Fruit fly (Drosophila melanogaster) whole organism, wandering third instar larva: ENCODE data around the gene rdhB.
A peak's percentile ranks its signal among the peaks of the same experiment; 100 is the strongest.

Experiments
- Abd-B ChIP-seq: fragments of >200 bp; optimal IDR thresholded peaks from 2 replicates; lab custom pipeline; 2017; ENCODE audit warnings: missing biosample characterization, missing genetic modification characterization
- CG9705 ChIP-seq: fragments of 200-800 bp; sonication (Bioruptor generic); optimal IDR thresholded peaks from 2 replicates; lab custom pipeline; 2018; ENCODE audit warnings: missing biosample characterization, mild to moderate bottlenecking, missing genetic modification characterization
- Dif ChIP-seq: fragments of 200-275, 200-300 bp; sonication (Bioruptor generic); optimal IDR thresholded peaks from 2 replicates; lab custom pipeline; 2018; ENCODE audit warnings: missing biosample characterization, missing genetic modification characterization; ENCODE audit not compliant: partially characterized antibody
- GATAd ChIP-seq: sonication (Bioruptor generic); optimal IDR thresholded peaks from 2 replicates; lab custom pipeline; 2016; ENCODE audit warnings: missing biosample characterization, missing genetic modification characterization
- HLH106 ChIP-seq: fragments of 200-800 bp; optimal IDR thresholded peaks from 3 replicates; lab custom pipeline; 2019; ENCODE audit warnings: missing biosample characterization, mild to moderate bottlenecking, missing genetic modification characterization, moderate library complexity
- Hnf4 ChIP-seq: fragments of 200-800 bp; sonication (Bioruptor generic); optimal IDR thresholded peaks from 2 replicates; lab custom pipeline; 2016; ENCODE audit warnings: missing biosample characterization, mild to moderate bottlenecking, missing genetic modification characterization
- Hr78 ChIP-seq: fragments of >200 bp; optimal IDR thresholded peaks from 2 replicates; lab custom pipeline; 2017; ENCODE audit warnings: missing biosample characterization, missing genetic modification characterization
- Hr83 ChIP-seq: fragments of 200-300 bp; sonication (Bioruptor generic); optimal IDR thresholded peaks from 2 replicates; lab custom pipeline; 2016; ENCODE audit warnings: missing biosample characterization, mild to moderate bottlenecking, missing genetic modification characterization, moderate library complexity; ENCODE audit not compliant: poor library complexity, severe bottlenecking
- Jra ChIP-seq: sonication (Bioruptor generic); optimal IDR thresholded peaks from 2 replicates; lab custom pipeline; 2016; ENCODE audit warnings: missing biosample characterization, missing genetic modification characterization
- Mio ChIP-seq: sonication (Bioruptor generic); optimal IDR thresholded peaks from 2 replicates; lab custom pipeline; 2016; ENCODE audit warnings: missing biosample characterization, missing genetic modification characterization
- Myc ChIP-seq: fragments of >200 bp; optimal IDR thresholded peaks from 2 replicates; lab custom pipeline; 2017
- N ChIP-seq: fragments of >200 bp; optimal IDR thresholded peaks from 2 replicates; lab custom pipeline; 2018; ENCODE audit warnings: missing biosample characterization, missing external identifiers, missing genetic modification characterization
- Rel ChIP-seq, 2 experiments: fragments of 200-800 bp; sonication (Bioruptor generic) in 1 of 2; optimal IDR thresholded peaks; 2 replicates in 1 of 2; 3 replicates in 1 of 2; lab custom pipeline; 2016 to 2019; ENCODE audit warnings: mild to moderate bottlenecking in 2 of 2, missing biosample characterization in 2 of 2, missing genetic modification characterization in 2 of 2, moderate library complexity in 1 of 2
- Sp1 ChIP-seq: fragments of 200-800 bp; sonication (Bioruptor generic); optimal IDR thresholded peaks from 3 replicates; lab custom pipeline; 2019; ENCODE audit warnings: missing biosample characterization, mild to moderate bottlenecking, missing genetic modification characterization, moderate library complexity
- br ChIP-seq: fragments of 200-800 bp; sonication (Bioruptor generic); optimal IDR thresholded peaks from 2 replicates; lab custom pipeline; 2016; ENCODE audit warnings: missing biosample characterization, missing genetic modification characterization
- brk ChIP-seq: fragments of 200-800 bp; sonication (Bioruptor generic); optimal IDR thresholded peaks from 2 replicates; lab custom pipeline; 2016; ENCODE audit warnings: missing biosample characterization, mild to moderate bottlenecking, missing genetic modification characterization
- dl ChIP-seq, 2 experiments: fragments of 175-275, 200-275 bp in 1 of 2; fragments of 200-275 bp in 1 of 2; sonication (Bioruptor generic); optimal IDR thresholded peaks; lab custom pipeline; 2018; ENCODE audit warnings: mild to moderate bottlenecking in 2 of 2, missing biosample characterization in 2 of 2, missing genetic modification characterization in 2 of 2, moderate library complexity in 2 of 2; ENCODE audit not compliant: partially characterized antibody in 2 of 2, insufficient read depth in 1 of 2
- dmrt93B ChIP-seq: fragments of 200-800 bp; sonication (Bioruptor generic); optimal IDR thresholded peaks from 2 replicates; lab custom pipeline; 2018; ENCODE audit warnings: missing biosample characterization, mild to moderate bottlenecking, missing genetic modification characterization
- dsf ChIP-seq: sonication (Bioruptor generic); optimal IDR thresholded peaks from 2 replicates; lab custom pipeline; 2016; ENCODE audit warnings: missing biosample characterization, missing genetic modification characterization, borderline replicate concordance
- foxo ChIP-seq, 2 experiments: fragments of 200-800 bp; sonication (Bioruptor generic); optimal IDR thresholded peaks; 2 replicates in 1 of 2; 3 replicates in 1 of 2; lab custom pipeline; 2016 to 2017; ENCODE audit warnings: missing biosample characterization in 2 of 2, missing genetic modification characterization in 2 of 2
- fru ChIP-seq: fragments of 200-800 bp; sonication (Bioruptor generic); optimal IDR thresholded peaks from 3 replicates; lab custom pipeline; 2016; ENCODE audit warnings: missing biosample characterization, mild to moderate bottlenecking, missing genetic modification characterization
- lola ChIP-seq: fragments of >200 bp; optimal IDR thresholded peaks from 2 replicates; lab custom pipeline; 2017; ENCODE audit warnings: missing biosample characterization, missing genetic modification characterization
- pan ChIP-seq: fragments of >200 bp; optimal IDR thresholded peaks from 2 replicates; lab custom pipeline; 2017
- psq ChIP-seq: fragments of 200-800 bp; sonication (Bioruptor generic); optimal IDR thresholded peaks from 3 replicates; lab custom pipeline; 2017; ENCODE audit warnings: missing biosample characterization, mild to moderate bottlenecking, missing genetic modification characterization, moderate library complexity
- rgr ChIP-seq: fragments of 200-800 bp; sonication (Bioruptor generic); optimal IDR thresholded peaks from 3 replicates; lab custom pipeline; 2016; ENCODE audit warnings: missing biosample characterization, mild to moderate bottlenecking, missing genetic modification characterization
- sage ChIP-seq: fragments of 200-800 bp; sonication (Bioruptor generic); optimal IDR thresholded peaks from 2 replicates; lab custom pipeline; 2016; ENCODE audit warnings: missing biosample characterization, mild to moderate bottlenecking, missing genetic modification characterization
- sv ChIP-seq: fragments of 200-800 bp; sonication (Bioruptor generic); optimal IDR thresholded peaks from 3 replicates; lab custom pipeline; 2016; ENCODE audit warnings: missing biosample characterization, missing genetic modification characterization
- tai ChIP-seq: sonication (Bioruptor generic); optimal IDR thresholded peaks from 2 replicates; lab custom pipeline; 2016; ENCODE audit warnings: missing biosample characterization, missing genetic modification characterization
- usp ChIP-seq: fragments of >200 bp; optimal IDR thresholded peaks from 2 replicates; lab custom pipeline; 2017; ENCODE audit warnings: missing biosample characterization, missing genetic modification characterization
- woc ChIP-seq: sonication (Bioruptor generic); optimal IDR thresholded peaks from 2 replicates; lab custom pipeline; 2016; ENCODE audit warnings: missing biosample characterization, mild to moderate bottlenecking, missing genetic modification characterization

Gene rdhB

DNA sequence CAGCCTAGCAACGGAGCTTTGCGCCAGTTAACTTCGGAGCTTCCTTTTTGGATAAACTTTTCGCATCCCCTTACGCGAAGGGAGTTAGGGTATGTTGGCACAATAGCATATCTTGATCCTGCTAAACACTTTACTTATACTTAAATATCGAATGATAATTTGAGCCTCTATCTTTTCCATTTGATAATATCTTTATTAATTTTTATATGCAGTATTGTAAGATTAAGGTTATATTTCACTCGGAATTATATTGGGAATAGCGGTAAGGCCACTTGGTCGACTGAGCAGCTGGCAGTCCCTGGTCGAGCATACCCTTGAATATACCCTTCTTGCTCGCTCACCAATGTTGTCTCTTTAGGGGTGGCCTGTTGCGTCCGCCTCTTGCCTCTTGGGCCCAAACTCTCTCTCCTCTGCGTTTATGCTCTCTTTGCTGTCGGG, 17.3 kb downstream of the rdhB start (continued):
- TF ChIP-seq dl (GFP tag; optimal IDR thresholded peaks at IDR 0.05; lab: Kevin White, UChicago; ENCODE audit: insufficient read depth in 1 of 2, partially characterized antibody in 2 of 2) (no peak), psq (GFP tag; lab: Kevin White, UChicago) (peak; percentile 67)

- TF ChIP-seq Jra (no peak), pan (lab: Kevin White, UChicago) (no peak), Mio (GFP tag; lab: Kevin White, UChicago) (no peak), sage (GFP tag; lab: Kevin White, UChicago) (no peak), dl (GFP tag; optimal IDR thresholded peaks at IDR 0.05; lab: Kevin White, UChicago; ENCODE audit: insufficient read depth in 1 of 2, partially characterized antibody in 2 of 2) (no peak), rgr (GFP tag; lab: Kevin White, UChicago) (no peak), dmrt93B (GFP tag; lab: Kevin White, UChicago) (no peak), psq (GFP tag; lab: Kevin White, UChicago) (no peak), Sp1 (no peak), dsf (GFP tag; lab: Kevin White, UChicago) (no peak), usp (GFP tag; lab: Kevin White, UChicago) (no peak), Myc (lab: Kevin White, UChicago) (no peak), fru (GFP tag; lab: Kevin White, UChicago) (no peak), Hr78 (no peak), HLH106 (tag; lab: Kevin White, UChicago) (no peak), woc (GFP tag; lab: Kevin White, UChicago) (no peak), foxo (GFP tag; optimal IDR thresholded peaks at IDR 0.05; lab: Kevin White, UChicago) (no peak), sv (GFP tag; lab: Kevin White, UChicago) (no peak), Hnf4 (GFP tag; lab: Kevin White, UChicago) (no peak)
Observed at dm6 chr3R:22372535-22372934, 21.0 kb downstream of the rdhB start, which contains the start of gene CG7069. CG7069 (plus strand) TSS chr3R:22372835.

DNA sequence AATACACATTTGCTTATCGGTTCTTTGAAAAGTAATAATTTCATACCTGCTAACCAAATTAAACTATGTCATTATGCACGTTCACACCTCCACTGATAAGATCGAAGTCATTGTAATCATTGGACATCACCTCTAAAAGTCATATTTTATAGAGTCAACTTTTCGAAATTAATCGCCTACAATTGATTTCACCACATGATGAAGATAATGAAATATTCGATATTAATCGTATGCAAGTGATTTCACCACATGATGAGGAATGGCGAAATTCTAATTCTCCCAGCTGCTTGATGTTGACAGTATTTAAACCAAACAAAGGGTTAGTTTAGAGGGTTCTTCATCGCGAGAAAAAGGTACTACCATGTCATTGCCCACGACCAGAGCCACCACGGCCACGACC, 24.2 kb downstream of the rdhB start, which contains the start of gene CG18596:
Gene CG18596 (plus strand): TSS at position 250 of the 400 bp plus-strand sequence.
- TF ChIP-seq psq (GFP tag; lab: Kevin White, UChicago) (no peak), Myc (lab: Kevin White, UChicago) (peak; percentile 77), br (GFP tag; lab: Kevin White, UChicago) (no peak), lola (no peak)

- no peak for TF ChIP-seq brk
- TF ChIP-seq foxo (GFP tag; optimal IDR thresholded peaks at IDR 0.05; lab: Kevin White, UChicago) = no peak
- TF ChIP-seq Sp1 = no peak
- no peak for TF ChIP-seq Rel (GFP tag; optimal IDR thresholded peaks at IDR 0.05; lab: Kevin White, UChicago)
- TF ChIP-seq Rel (tag; optimal IDR thresholded peaks at IDR 0.05; lab: Kevin White, UChicago) = no peak
- no peak for TF ChIP-seq Mio (GFP tag; lab: Kevin White, UChicago)
- no peak for TF ChIP-seq Hr83 (GFP tag; lab: Kevin White, UChicago)
- TF ChIP-seq, all 38 proteins: peak for 0
Observed at dm6 chr3R:22379942-22380341, 28.4 kb downstream of the rdhB start, which contains the start of gene CG34149. CG34149 (plus strand) TSS chr3R:22380128.

DNA sequence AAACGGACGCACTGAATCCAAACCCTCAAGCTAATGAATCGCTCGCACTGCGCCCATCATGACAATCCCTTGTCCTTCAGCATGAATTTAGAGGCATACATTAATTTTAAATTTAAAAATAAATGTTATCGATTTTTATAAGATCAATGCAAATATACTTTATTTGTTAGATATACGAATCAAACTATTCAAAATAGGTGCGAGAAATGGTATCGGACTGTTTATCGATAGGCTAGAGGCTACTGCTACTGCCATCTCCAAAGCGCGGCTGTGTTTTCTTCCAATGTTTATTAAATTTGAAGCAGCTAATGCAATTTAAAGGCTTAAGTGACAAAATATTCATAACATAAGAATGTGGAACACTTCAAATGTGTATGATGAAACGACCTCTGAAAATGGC, 29.6 kb downstream of the rdhB start, which contains the start of gene CG43342:
Gene CG43342 (plus strand): TSS at position 264 of the 400 bp plus-strand sequence.
- TF ChIP-seq dmrt93B (GFP tag; lab: Kevin White, UChicago) = no peak
- no peak for TF ChIP-seq Hnf4 (GFP tag; lab: Kevin White, UChicago)
- no peak for TF ChIP-seq Dif (GFP tag; lab: Kevin White, UChicago)
- no peak for TF ChIP-seq Abd-B
- no peak for TF ChIP-seq tai (GFP tag; lab: Kevin White, UChicago)
- TF ChIP-seq sage (GFP tag; lab: Kevin White, UChicago) = no peak
- no peak for TF ChIP-seq Rel (GFP tag; optimal IDR thresholded peaks at IDR 0.05; lab: Kevin White, UChicago)
- TF ChIP-seq Rel (tag; optimal IDR thresholded peaks at IDR 0.05; lab: Kevin White, UChicago) = no peak
- no peak for TF ChIP-seq lola
- no peak for TF ChIP-seq br (GFP tag; lab: Kevin White, UChicago)
- TF ChIP-seq pan (lab: Kevin White, UChicago) = no peak
- TF ChIP-seq N (GFP tag; lab: Kevin White, UChicago) = no peak
- TF ChIP-seq woc (GFP tag; lab: Kevin White, UChicago) = no peak
- no peak for TF ChIP-seq CG9705 (GFP tag; lab: Kevin White, UChicago)
- TF ChIP-seq GATAd (GFP tag; lab: Kevin White, UChicago) = no peak
